Worm (Caenorhabditis elegans): ENCODE measurements around the gene epg-4.

The epg-4 gene

ce11 chrIII:7165816-7166229 lies 16.1 kb upstream of the epg-4 start (continued):
- TF ChIP-seq dsc-1 (tag; optimal IDR thresholded peaks at IDR 0.05) (no peak), egl-13 (tag; optimal IDR thresholded peaks at IDR 0.05) (no peak), pax-3 (tag; optimal IDR thresholded peaks at IDR 0.05) (no peak), unc-86 (tag; optimal IDR thresholded peaks at IDR 0.05) (no peak), ces-1 (GFP tag; optimal IDR thresholded peaks at IDR 0.05) (no peak), sox-4 (tag; optimal IDR thresholded peaks at IDR 0.05) (no peak), tbx-2 (tag; optimal IDR thresholded peaks at IDR 0.05) (no peak), aha-1 (tag; optimal IDR thresholded peaks at IDR 0.05) (no peak), vab-15 (tag; optimal IDR thresholded peaks at IDR 0.05) (no peak), mep-1 (tag; optimal IDR thresholded peaks at IDR 0.05) (peak; percentile 45), elt-2 (tag; optimal IDR thresholded peaks at IDR 0.05) (peak; percentile 83), nhr-84 (tag; optimal IDR thresholded peaks at IDR 0.05) (no peak), isw-1 (GFP tag; IDR thresholded peaks at IDR 0.05) (peak; percentile 17; the same call in 1 of the 2 replicates), egl-27 (tag; optimal IDR thresholded peaks at IDR 0.05) (peak in 1 of 2 experiments; percentile 23), mab-9 (GFP tag; IDR thresholded peaks at IDR 0.05) (no peak), zip-4 (GFP tag; optimal IDR thresholded peaks at IDR 0.05) (peak; percentile 5), grh-1 (GFP tag; IDR thresholded peaks at IDR 0.05) (no peak), unc-130 (tag; optimal IDR thresholded peaks at IDR 0.05) (no peak), irx-1 (tag; optimal IDR thresholded peaks at IDR 0.05) (no peak), efl-1 (optimal IDR thresholded peaks at IDR 0.05) (peak; percentile 37 to 54), efl-1 (GFP tag; optimal IDR thresholded peaks at IDR 0.05 in 1 of 2) (peak; percentile 62 to 92), mdl-1 (tag; optimal IDR thresholded peaks at IDR 0.05) (peak in 1 of 2 experiments; percentile 11), lin-35 (GFP tag; optimal IDR thresholded peaks at IDR 0.05) (peak; percentile 60 to 77), nhr-71 (tag; optimal IDR thresholded peaks at IDR 0.05) (peak; percentile 43), jun-1 (tag; optimal IDR thresholded peaks at IDR 0.05) (peak; percentile 10), aly-2 (tag; optimal IDR thresholded peaks at IDR 0.05) (no peak), lin-39 (tag; optimal IDR thresholded peaks at IDR 0.05) (no peak), nhr-85 (tag) (no peak), ceh-8 (GFP tag; optimal IDR thresholded peaks at IDR 0.05) (no peak), efl-3 (GFP tag; optimal IDR thresholded peaks at IDR 0.05) (no peak), swsn-7 (tag; optimal IDR thresholded peaks at IDR 0.05) (peak; percentile 3), nhr-237 (tag; optimal IDR thresholded peaks at IDR 0.05) (no peak), ama-1 (optimal IDR thresholded peaks at IDR 0.05) (no peak), ztf-4 (tag; optimal IDR thresholded peaks at IDR 0.05) (no peak), tlp-1 (tag; optimal IDR thresholded peaks at IDR 0.05) (no peak), unc-62 (GFP tag; optimal IDR thresholded peaks at IDR 0.05) (no peak), ets-5 (GFP tag; IDR thresholded peaks at IDR 0.05) (no peak), lin-14 (GFP tag; optimal IDR thresholded peaks at IDR 0.05) (peak; percentile 68), xbp-1 (tag; optimal IDR thresholded peaks at IDR 0.05) (peak; percentile 77), hlh-4 (tag; optimal IDR thresholded peaks at IDR 0.05) (no peak), elt-3 (tag; optimal IDR thresholded peaks at IDR 0.05) (no peak), C34B4.2 (tag; optimal IDR thresholded peaks at IDR 0.05) (no peak), nhr-28 (tag; optimal IDR thresholded peaks at IDR 0.05) (no peak)

ce11 chrIII:7166664-7167567 lies 15.1 kb upstream of the epg-4 start:
- TF ChIP-seq ceh-82 (tag; optimal IDR thresholded peaks at IDR 0.05) (peak; percentile 40 to 51 (median 47)), mab-9 (GFP tag; IDR thresholded peaks at IDR 0.05) (no peak), Y116A8C.19 (tag; optimal IDR thresholded peaks at IDR 0.05; ENCODE audit: borderline replicate concordance) (no peak), ztf-4 (tag; optimal IDR thresholded peaks at IDR 0.05) (no peak), sup-37 (GFP tag; optimal IDR thresholded peaks at IDR 0.05) (no peak), lin-39 (tag; optimal IDR thresholded peaks at IDR 0.05) (no peak), nhr-85 (tag) (peak; percentile 30), zip-4 (GFP tag; optimal IDR thresholded peaks at IDR 0.05) (no peak), lin-14 (GFP tag; optimal IDR thresholded peaks at IDR 0.05) (peak; percentile 95), unc-86 (tag; optimal IDR thresholded peaks at IDR 0.05) (peak; percentile 14), alr-1 (tag; optimal IDR thresholded peaks at IDR 0.05; ENCODE audit: borderline replicate concordance) (no peak), rnt-1 (tag; optimal IDR thresholded peaks at IDR 0.05) (peak; percentile 30), F16B12.6 (tag; optimal IDR thresholded peaks at IDR 0.05) (peak; percentile 23), mep-1 (tag; optimal IDR thresholded peaks at IDR 0.05) (peak; percentile 82), xbp-1 (tag; optimal IDR thresholded peaks at IDR 0.05) (peak; percentile 24), C04F5.9 (tag; optimal IDR thresholded peaks at IDR 0.05) (no peak), isw-1 (GFP tag; IDR thresholded peaks at IDR 0.05) (no peak), ceh-8 (GFP tag; optimal IDR thresholded peaks at IDR 0.05) (no peak), tbx-2 (tag; optimal IDR thresholded peaks at IDR 0.05) (peak; percentile 36), efl-1 (optimal IDR thresholded peaks at IDR 0.05) (peak; percentile 61), efl-1 (GFP tag; optimal IDR thresholded peaks at IDR 0.05 in 1 of 2) (peak in 1 of 2 experiments; percentile 38), jun-1 (tag; optimal IDR thresholded peaks at IDR 0.05) (no peak)
